Fruit fly (Drosophila melanogaster) whole organism, embryonic: ENCODE data around the gene barc.

Experiments used
- CG11695 ChIP-seq: fragments of 200-800 bp; sonication (Bioruptor generic); IDR thresholded peaks from 3 replicates; pipeline ENCODE4 v1.3.6; 2022; ENCODE audit warnings: missing biosample characterization, missing genetic modification characterization
- CG1233 ChIP-seq: fragments of 200-800 bp; sonication (Bioruptor generic); optimal IDR thresholded peaks from 4 replicates; lab custom pipeline; 2018; ENCODE audit warnings: missing biosample characterization, mild to moderate bottlenecking, missing genetic modification characterization
- CG14050 ChIP-seq: fragments of 200-800 bp; sonication (Bioruptor generic); IDR thresholded peaks from 3 replicates; pipeline ENCODE4 v1.3.6; 2022; ENCODE audit warnings: missing biosample characterization, missing genetic modification characterization
- CG14441 ChIP-seq: fragments of 200-800 bp; sonication (Bioruptor generic); IDR thresholded peaks from 2 replicates; pipeline ENCODE4 v1.3.6; 2022; ENCODE audit warnings: missing biosample characterization, missing genetic modification characterization
- CG15514 ChIP-seq: fragments of 200-800 bp; sonication (Bioruptor generic); optimal IDR thresholded peaks from 3 replicates; lab custom pipeline; 2017; ENCODE audit warnings: missing biosample characterization, missing genetic modification characterization, mild to moderate bottlenecking, moderate library complexity, missing genetic modification reagents
- CG15601 ChIP-seq: fragments of 200-800 bp; sonication (Bioruptor generic); optimal IDR thresholded peaks from 3 replicates; lab custom pipeline; 2019; ENCODE audit warnings: missing biosample characterization, mild to moderate bottlenecking, missing genetic modification characterization, moderate library complexity
- CG16813 ChIP-seq: fragments of 200-800 bp; sonication (Bioruptor generic); IDR thresholded peaks from 3 replicates; pipeline ENCODE4 v1.3.6; 2022; ENCODE audit warnings: missing biosample characterization, missing genetic modification characterization; ENCODE audit not compliant: partially characterized antibody
- CG1792 ChIP-seq: fragments of 200-800 bp; sonication (Bioruptor generic); optimal IDR thresholded peaks from 2 replicates; lab custom pipeline; 2016; ENCODE audit warnings: missing biosample characterization, missing genetic modification characterization
- CG18011 ChIP-seq: fragments of 200-800 bp; sonication (Bioruptor generic); optimal IDR thresholded peaks from 2 replicates; lab custom pipeline; 2017; ENCODE audit warnings: missing biosample characterization, missing genetic modification characterization, mild to moderate bottlenecking, moderate library complexity, missing genotype
- CG18476 ChIP-seq: fragments of 200-800 bp; sonication (Bioruptor generic); optimal IDR thresholded peaks from 2 replicates; lab custom pipeline; 2016; ENCODE audit warnings: missing biosample characterization, mild to moderate bottlenecking, missing genetic modification characterization
- CG18599 ChIP-seq: fragments of 200-800 bp; sonication (Bioruptor generic); optimal IDR thresholded peaks from 3 replicates; lab custom pipeline; 2017; ENCODE audit warnings: missing biosample characterization, missing genetic modification characterization, mild to moderate bottlenecking, moderate library complexity, missing genetic modification reagents
- CG32767 ChIP-seq: fragments of 200-800 bp; sonication (Bioruptor generic); IDR thresholded peaks from 2 replicates; pipeline ENCODE4 v1.3.6; 2022; ENCODE audit warnings: missing biosample characterization, missing genetic modification characterization
- CG3281 ChIP-seq: fragments of 200-800 bp; sonication (Bioruptor generic); optimal IDR thresholded peaks from 3 replicates; lab custom pipeline; 2017; ENCODE audit warnings: missing biosample characterization, mild to moderate bottlenecking, missing genetic modification characterization
- CG33213 ChIP-seq: fragments of 200-800 bp; sonication (Bioruptor generic); optimal IDR thresholded peaks from 3 replicates; lab custom pipeline; 2016; ENCODE audit warnings: missing biosample characterization, missing genetic modification characterization
- CG4854 ChIP-seq: fragments of 200-800 bp; sonication (Bioruptor generic); optimal IDR thresholded peaks from 2 replicates; lab custom pipeline; 2016; ENCODE audit warnings: missing biosample characterization, missing genetic modification characterization, inconsistent platforms
- CG6175 ChIP-seq: fragments of 200-800 bp; sonication (Bioruptor generic); IDR thresholded peaks from 3 replicates; pipeline ENCODE4 v1.3.6; 2022; ENCODE audit warnings: missing biosample characterization, missing genetic modification characterization
- CG8359 ChIP-seq: fragments of 200-800 bp; sonication (Bioruptor generic); optimal IDR thresholded peaks from 2 replicates; lab custom pipeline; 2017; ENCODE audit warnings: missing biosample characterization, mild to moderate bottlenecking, missing genetic modification characterization, borderline replicate concordance
- CG8478 ChIP-seq: fragments of >200 bp; optimal IDR thresholded peaks from 2 replicates; lab custom pipeline; 2018
- CG8765 ChIP-seq: fragments of 200-800 bp; sonication (Bioruptor generic); IDR thresholded peaks from 2 replicates; pipeline ENCODE4 v1.3.6; 2022; ENCODE audit warnings: missing biosample characterization, missing genetic modification characterization
- CG8944 ChIP-seq: fragments of 200-800 bp; sonication (Bioruptor generic); optimal IDR thresholded peaks from 3 replicates; lab custom pipeline; 2016; ENCODE audit warnings: missing biosample characterization, missing genetic modification characterization
- CG9797 ChIP-seq: fragments of 200-800 bp; sonication (Bioruptor generic); optimal IDR thresholded peaks from 3 replicates; lab custom pipeline; 2018; ENCODE audit warnings: missing biosample characterization, mild to moderate bottlenecking, missing genetic modification characterization
- CG9932 ChIP-seq: fragments of 200-800 bp; sonication (Bioruptor generic); IDR thresholded peaks from 2 replicates; pipeline ENCODE4 v1.3.6; 2022; ENCODE audit warnings: missing biosample characterization, missing genetic modification characterization
- Ets97D ChIP-seq: fragments of 200-800 bp; sonication (Bioruptor generic); optimal IDR thresholded peaks from 3 replicates; lab custom pipeline; 2016; ENCODE audit warnings: missing biosample characterization, missing genetic modification characterization
- HLHmδ ChIP-seq: fragments of 200-800 bp; sonication (Bioruptor generic); optimal IDR thresholded peaks from 2 replicates; lab custom pipeline; 2018; ENCODE audit warnings: missing biosample characterization, mild to moderate bottlenecking, missing genetic modification characterization, moderate library complexity
- Six4 ChIP-seq: fragments of 200-800 bp; sonication (Bioruptor generic); optimal IDR thresholded peaks from 2 replicates; lab custom pipeline; 2016; ENCODE audit warnings: missing biosample characterization, missing genetic modification characterization
- Sry-β ChIP-seq: fragments of 200-800 bp; sonication (Bioruptor generic); optimal IDR thresholded peaks from 2 replicates; lab custom pipeline; 2018; ENCODE audit warnings: missing biosample characterization, mild to moderate bottlenecking, missing genetic modification characterization, moderate library complexity
- Taf1 ChIP-seq: fragments of 200-800 bp; sonication (Bioruptor generic); IDR thresholded peaks from 2 replicates; pipeline ENCODE4 v1.3.6; 2022; ENCODE audit warnings: missing biosample characterization, missing genetic modification characterization
- bab2 ChIP-seq: fragments of 200-800 bp; sonication (Bioruptor generic); optimal IDR thresholded peaks from 2 replicates; lab custom pipeline; 2016; ENCODE audit warnings: missing biosample characterization, missing genetic modification characterization
- bbx ChIP-seq: fragments of 200-800 bp; sonication (Bioruptor generic); IDR thresholded peaks from 2 replicates; pipeline ENCODE4 v1.3.6; 2022; ENCODE audit warnings: missing biosample characterization, missing genetic modification characterization; ENCODE audit not compliant: partially characterized antibody
- cato ChIP-seq: fragments of 200-800 bp; sonication (Bioruptor generic); optimal IDR thresholded peaks from 2 replicates; lab custom pipeline; 2016; ENCODE audit warnings: missing biosample characterization, missing genetic modification characterization, borderline replicate concordance
- chinmo ChIP-seq: fragments of 200-800 bp; sonication (Bioruptor generic); IDR thresholded peaks from 4 replicates; pipeline ENCODE4 v1.3.6; 2022; ENCODE audit warnings: missing biosample characterization, missing genetic modification characterization; ENCODE audit not compliant: partially characterized antibody
- emc ChIP-seq: fragments of 200-800 bp; sonication (Bioruptor generic); optimal IDR thresholded peaks from 2 replicates; lab custom pipeline; 2016; ENCODE audit warnings: missing biosample characterization, missing genetic modification characterization
- ems ChIP-seq: fragments of 200-800 bp; sonication (Bioruptor generic); optimal IDR thresholded peaks from 3 replicates; lab custom pipeline; 2016; ENCODE audit warnings: missing biosample characterization, missing genetic modification characterization
- esg ChIP-seq: fragments of 200-800 bp; sonication (Bioruptor generic); conservative IDR thresholded peaks from 2 replicates; pipeline ENCODE4 v1.3.6; 2022; ENCODE audit warnings: missing biosample characterization, missing genetic modification characterization
- eve ChIP-seq, 2 experiments: fragments of >200 bp; optimal IDR thresholded peaks; 2 replicates each; lab custom pipeline; 2017; ENCODE audit warnings: missing biosample characterization in 2 of 2, missing genetic modification characterization in 2 of 2
- jigr1 ChIP-seq: fragments of 200-800 bp; sonication (Bioruptor generic); IDR thresholded peaks from 3 replicates; pipeline ENCODE4 v1.3.6; 2022; ENCODE audit warnings: missing biosample characterization, missing genetic modification characterization
- jumu ChIP-seq: fragments of 200-800 bp; sonication (Bioruptor generic); optimal IDR thresholded peaks from 3 replicates; lab custom pipeline; 2016; ENCODE audit warnings: missing biosample characterization, missing genetic modification characterization
- ken ChIP-seq: fragments of 200-800 bp; sonication (Bioruptor generic); IDR thresholded peaks from 3 replicates; pipeline ENCODE4 v1.3.6; 2022; ENCODE audit warnings: missing biosample characterization, missing genetic modification characterization
- lov ChIP-seq, 2 experiments: fragments of 200-800 bp in 1 of 2; fragments of >200 bp in 1 of 2; sonication (Bioruptor generic) in 1 of 2; IDR thresholded peaks in 1 of 2; optimal IDR thresholded peaks in 1 of 2; 2 replicates in 1 of 2; 3 replicates in 1 of 2; pipeline versions ENCODE4 v1.3.6 to Lab custom; 2017 to 2022; ENCODE audit warnings: missing biosample characterization in 1 of 2, missing genetic modification characterization in 1 of 2
- luna ChIP-seq: fragments of 200-800 bp; sonication (Bioruptor generic); optimal IDR thresholded peaks from 2 replicates; lab custom pipeline; 2016; ENCODE audit warnings: missing biosample characterization, missing genetic modification characterization
- nerfin-1 ChIP-seq: fragments of 200-800 bp; sonication (Bioruptor generic); optimal IDR thresholded peaks from 3 replicates; lab custom pipeline; 2019; ENCODE audit warnings: missing biosample characterization, mild to moderate bottlenecking, missing genetic modification characterization, moderate library complexity
- pum ChIP-seq: fragments of 200-800 bp; sonication (Bioruptor generic); optimal IDR thresholded peaks from 2 replicates; lab custom pipeline; 2016; ENCODE audit warnings: missing biosample characterization, missing genetic modification characterization
- rib ChIP-seq: fragments of 200-800 bp; sonication (Bioruptor generic); IDR thresholded peaks from 2 replicates; pipeline ENCODE4 v1.3.6; 2022; ENCODE audit warnings: missing biosample characterization, missing genetic modification characterization
- stc ChIP-seq: fragments of 200-800 bp; sonication (Bioruptor generic); IDR thresholded peaks from 2 replicates; pipeline ENCODE4 v1.3.6; 2022; ENCODE audit warnings: missing biosample characterization, missing genetic modification characterization
- tap ChIP-seq: fragments of 200-800 bp; optimal IDR thresholded peaks from 3 replicates; lab custom pipeline; 2019; ENCODE audit warnings: missing biosample characterization, mild to moderate bottlenecking, missing genetic modification characterization, moderate library complexity
- tio ChIP-seq: fragments of 200-800 bp; sonication (Bioruptor generic); optimal IDR thresholded peaks from 2 replicates; lab custom pipeline; 2017; ENCODE audit warnings: missing biosample characterization, missing genetic modification characterization, inconsistent platforms
- tll ChIP-seq, 2 experiments: fragments of 200-800 bp in 1 of 2; fragments of >200 bp in 1 of 2; sonication (Bioruptor generic) in 1 of 2; optimal IDR thresholded peaks; 2 replicates each; lab custom pipeline; 2017 to 2019; ENCODE audit warnings: missing biosample characterization in 2 of 2, missing genetic modification characterization in 2 of 2, mild to moderate bottlenecking in 1 of 2, moderate library complexity in 1 of 2
- vfl ChIP-seq: fragments of 200-800 bp; sonication (Bioruptor generic); optimal IDR thresholded peaks from 2 replicates; lab custom pipeline; 2016; ENCODE audit warnings: missing biosample characterization, missing genetic modification characterization
- vvl ChIP-seq: fragments of 200-800 bp; sonication (Bioruptor generic); IDR thresholded peaks from 2 replicates; pipeline ENCODE4 v1.3.6; 2022; ENCODE audit warnings: missing biosample characterization, missing genetic modification characterization
- zen ChIP-seq: fragments of 200-800 bp; sonication (Bioruptor generic); optimal IDR thresholded peaks from 3 replicates; lab custom pipeline; 2018; ENCODE audit warnings: missing biosample characterization, mild to moderate bottlenecking, missing genetic modification characterization, moderate library complexity

Gene barc

dm6 chr3L:21433098-21433497 is at the start of gene barc, which contains the start of gene Aef1 (continued):
- TF ChIP-seq CG8359 (GFP tag; lab: Kevin White, UChicago), result no peak
- TF ChIP-seq Six4 (GFP tag; lab: Kevin White, UChicago), result peak; percentile 72
- TF ChIP-seq CG8944 (GFP tag; lab: Kevin White, UChicago), result peak; percentile 86
- peak; percentile 69; the same call in 2 of the 3 replicates for TF ChIP-seq CG11695 (GFP tag; lab: Robert Waterston, UW)
- TF ChIP-seq ems (GFP tag; lab: Kevin White, UChicago), result peak; percentile 77
- peak; percentile 55 for TF ChIP-seq luna (GFP tag; lab: Kevin White, UChicago)
- TF ChIP-seq tio, result peak; percentile 81
- TF ChIP-seq cato (GFP tag; lab: Kevin White, UChicago), result peak; percentile 80
- peak; percentile 46; the same call in 1 of the 2 replicates for TF ChIP-seq bbx (GFP tag; lab: Robert Waterston, UW)
- TF ChIP-seq eve (GFP tag; optimal IDR thresholded peaks at IDR 0.05; lab: Kevin White, UChicago), result no peak
- no peak for TF ChIP-seq stc
- TF ChIP-seq CG18011 (GFP tag; lab: Kevin White, UChicago), result peak; percentile 34
- peak; percentile 77 for TF ChIP-seq CG3281 (GFP tag; lab: Kevin White, UChicago)
- peak; percentile 97 for TF ChIP-seq nerfin-1 (tag; lab: Kevin White, UChicago)
- TF ChIP-seq CG1233 (GFP tag; lab: Kevin White, UChicago), result peak; percentile 74
- peak; percentile 76 for TF ChIP-seq CG15601 (tag; lab: Kevin White, UChicago)
- peak; percentile 83; the same call in 1 of the 2 replicates for TF ChIP-seq Taf1 (GFP tag; lab: Robert Waterston, UW)
- peak; percentile 73; the same call in 1 of the 2 replicates for TF ChIP-seq CG32767 (GFP tag; lab: Robert Waterston, UW)
- peak; percentile 82 for TF ChIP-seq CG18476 (GFP tag; lab: Kevin White, UChicago)
- peak; percentile 87 to 93 for TF ChIP-seq tll (GFP tag; optimal IDR thresholded peaks at IDR 0.05; lab: Kevin White, UChicago)
- TF ChIP-seq CG9932 (GFP tag; lab: Robert Waterston, UW), result peak; percentile 96
- peak; percentile 72 for TF ChIP-seq CG9797 (GFP tag; lab: Kevin White, UChicago)
- TF ChIP-seq CG16813 (GFP tag; lab: Robert Waterston, UW), result peak; percentile 94
- TF ChIP-seq CG1792, result peak; percentile 63
- no peak for TF ChIP-seq lov (optimal IDR thresholded peaks at IDR 0.05; lab: Kevin White, UChicago)
- no peak for TF ChIP-seq lov (GFP tag; IDR thresholded peaks at IDR 0.05; lab: Robert Waterston, UW)
- TF ChIP-seq zen, result peak; percentile 86
- TF ChIP-seq emc (GFP tag; lab: Kevin White, UChicago), result peak; percentile 44
- peak; percentile 87 for TF ChIP-seq bab2 (GFP tag; lab: Kevin White, UChicago)
- TF ChIP-seq CG14050 (GFP tag; lab: Robert Waterston, UW), result peak; percentile 75
- TF ChIP-seq chinmo (GFP tag; lab: Robert Waterston, UW), result no peak
- TF ChIP-seq vvl (GFP tag; lab: Robert Waterston, UW), result peak; percentile 85
- peak; percentile 69; the same call in 2 of the 3 replicates for TF ChIP-seq jigr1
- TF ChIP-seq CG8765 (GFP tag; lab: Robert Waterston, UW), result peak; percentile 71
- TF ChIP-seq esg, result peak; percentile 88
- TF ChIP-seq jumu (GFP tag; lab: Kevin White, UChicago), result peak; percentile 71
- TF ChIP-seq CG4854 (GFP tag; lab: Kevin White, UChicago), result peak; percentile 79
- TF ChIP-seq pum (GFP tag; lab: Kevin White, UChicago), result peak; percentile 87
- peak; percentile 83 for TF ChIP-seq vfl
- no peak for TF ChIP-seq CG18599 (GFP tag; lab: Kevin White, UChicago)
- peak; percentile 99 for TF ChIP-seq CG15514 (GFP tag; lab: Kevin White, UChicago)
- no peak for TF ChIP-seq HLHmδ (GFP tag; lab: Kevin White, UChicago)
- TF ChIP-seq CG14441 (GFP tag; lab: Robert Waterston, UW), result peak; percentile 89
- TF ChIP-seq CG33213 (GFP tag; lab: Kevin White, UChicago), result peak; percentile 87
- TF ChIP-seq CG6175 (GFP tag; lab: Robert Waterston, UW), result peak; percentile 71
- peak; percentile 58 for TF ChIP-seq Sry-β
- TF ChIP-seq Ets97D, result peak; percentile 75
- TF ChIP-seq ken (GFP tag; lab: Robert Waterston, UW), result peak; percentile 80
- no peak for TF ChIP-seq CG8478 (lab: Kevin White, UChicago)
- TF ChIP-seq rib (GFP tag; lab: Robert Waterston, UW), result peak; percentile 75
- peak; percentile 43 for TF ChIP-seq tap (tag; lab: Kevin White, UChicago)
